Fruit fly (Drosophila melanogaster): ENCODE results near the gene Manf.

The Manf gene

dm6 chr3R:16341817-16342374 is 7.3 kb upstream of the Manf start, which contains the start of the genes SF2 and pad (continued):
- TF ChIP-seq E2f1 (GFP tag; IDR thresholded peaks at IDR 0.05) = peak; percentile 35
- peak; percentile 75 for TF ChIP-seq CG13296 (GFP tag; optimal IDR thresholded peaks at IDR 0.05)
- TF ChIP-seq tin (GFP tag; optimal IDR thresholded peaks at IDR 0.05) = peak; percentile 88
- no peak for TF ChIP-seq D (optimal IDR thresholded peaks at IDR 0.05)
- peak; percentile 39 for TF ChIP-seq D (GFP tag; optimal IDR thresholded peaks at IDR 0.05)
- no peak for TF ChIP-seq ap (GFP tag; IDR thresholded peaks at IDR 0.05)
- peak; percentile 96 for TF ChIP-seq Sin3A (optimal IDR thresholded peaks at IDR 0.05)
- peak; percentile 60 for TF ChIP-seq CG13123 (GFP tag; optimal IDR thresholded peaks at IDR 0.05)
- TF ChIP-seq gsb (GFP tag; IDR thresholded peaks at IDR 0.05) = no peak
- TF ChIP-seq CG18476 (GFP tag; optimal IDR thresholded peaks at IDR 0.05) = peak; percentile 64
- no peak for TF ChIP-seq C15 (GFP tag; IDR thresholded peaks at IDR 0.05)
- TF ChIP-seq HLHmδ (GFP tag; optimal IDR thresholded peaks at IDR 0.05) = peak; percentile 13
- TF ChIP-seq CG17829 (tag; optimal IDR thresholded peaks at IDR 0.05) = peak; percentile 86
- TF ChIP-seq ken (GFP tag; IDR thresholded peaks at IDR 0.05) = peak; percentile 55; the same call in 1 of the 3 replicates
- TF ChIP-seq emc (GFP tag; optimal IDR thresholded peaks at IDR 0.05) = peak; percentile 49
- peak; percentile 73 for TF ChIP-seq tgo (GFP tag; IDR thresholded peaks at IDR 0.05)
- TF ChIP-seq CG14014 (GFP tag; IDR thresholded peaks at IDR 0.05) = peak; percentile 68
- TF ChIP-seq Max (GFP tag; optimal IDR thresholded peaks at IDR 0.05) = peak; percentile 87
- TF ChIP-seq CG7745 (tag; optimal IDR thresholded peaks at IDR 0.05) = no peak
- peak; percentile 79 for TF ChIP-seq Hmr (GFP tag; optimal IDR thresholded peaks at IDR 0.05)
- peak; percentile 62 for TF ChIP-seq CG3995 (GFP tag; optimal IDR thresholded peaks at IDR 0.05)
- peak; percentile 55 for TF ChIP-seq gcm2 (GFP tag; optimal IDR thresholded peaks at IDR 0.05)
- peak; percentile 16 for TF ChIP-seq CG32767 (GFP tag; IDR thresholded peaks at IDR 0.05)
- TF ChIP-seq nerfin-1 (tag; optimal IDR thresholded peaks at IDR 0.05) = peak; percentile 72
- TF ChIP-seq CG6813 (GFP tag; optimal IDR thresholded peaks at IDR 0.05) = peak; percentile 28
- peak; percentile 66 for TF ChIP-seq maf-S (GFP tag; optimal IDR thresholded peaks at IDR 0.05)
- TF ChIP-seq jigr1 (GFP tag; IDR thresholded peaks at IDR 0.05) = no peak; the same call in 2 of the 3 replicates
- no peak for TF ChIP-seq toy (GFP tag; IDR thresholded peaks at IDR 0.05)
- TF ChIP-seq chm (GFP tag; IDR thresholded peaks at IDR 0.05) = no peak
- TF ChIP-seq CG11560 (tag; IDR thresholded peaks at IDR 0.05) = peak; percentile 52; the same call in 1 of the 3 replicates
- peak; percentile 73 for TF ChIP-seq jumu (GFP tag; optimal IDR thresholded peaks at IDR 0.05)
- peak; percentile 89 for TF ChIP-seq CG6272 (GFP tag; IDR thresholded peaks at IDR 0.05)
- peak; percentile 56 for TF ChIP-seq scrt (GFP tag; optimal IDR thresholded peaks at IDR 0.05)
- peak; percentile 81 for TF ChIP-seq gro (GFP tag; optimal IDR thresholded peaks at IDR 0.05)
- TF ChIP-seq Oli (tag; optimal IDR thresholded peaks at IDR 0.05) = peak; percentile 65
- peak; percentile 97 for TF ChIP-seq CG14860 (GFP tag; IDR thresholded peaks at IDR 0.05; ENCODE audit: partially characterized antibody)
- TF ChIP-seq CG3065 (GFP tag; optimal IDR thresholded peaks at IDR 0.05) = peak; percentile 47
- TF ChIP-seq CG12769 (tag; optimal IDR thresholded peaks at IDR 0.05) = peak; percentile 55
- TF ChIP-seq dmrt99B (tag; optimal IDR thresholded peaks at IDR 0.05) = peak; percentile 69
- TF ChIP-seq Nf-YA (GFP tag; IDR thresholded peaks at IDR 0.05) = no peak
- TF ChIP-seq lmd (GFP tag; IDR thresholded peaks at IDR 0.05) = peak; percentile 71
- TF ChIP-seq vfl (GFP tag; optimal IDR thresholded peaks at IDR 0.05) = peak; percentile 85
- TF ChIP-seq CG17361 (GFP tag; IDR thresholded peaks at IDR 0.05) = peak; percentile 89
- peak; percentile 90 for TF ChIP-seq Bgb (GFP tag; IDR thresholded peaks at IDR 0.05; ENCODE audit: partially characterized antibody)
- TF ChIP-seq MBD-R2 (GFP tag; IDR thresholded peaks at IDR 0.05) = peak; percentile 74
- no peak for TF ChIP-seq CG31365 (tag; optimal IDR thresholded peaks at IDR 0.05)
- peak; percentile 78 for TF ChIP-seq CG33557 (GFP tag; optimal IDR thresholded peaks at IDR 0.05)
- TF ChIP-seq ewg (GFP tag; optimal IDR thresholded peaks at IDR 0.05) = peak; percentile 87
- TF ChIP-seq Jarid2 (GFP tag; optimal IDR thresholded peaks at IDR 0.05) = peak; percentile 39
- no peak for TF ChIP-seq CG43689 (GFP tag; IDR thresholded peaks at IDR 0.05)
- no peak for TF ChIP-seq CG4360 (GFP tag; IDR thresholded peaks at IDR 0.05)
